Worm (Caenorhabditis elegans): Measurements from ENCODE around the gene Y69E1A.1.

Y69E1A.1 gene

ce11 chrIV:10948797-10949196, at the start of gene Y69E1A.1:
Gene Y69E1A.1 (minus strand): TSS chrIV:10948897.
- no peak for TF ChIP-seq B0019.2 (GFP tag; conservative IDR thresholded peaks at IDR 0.05)
- TF ChIP-seq lsl-1 (GFP tag; optimal IDR thresholded peaks at IDR 0.05), result no peak
- no peak for TF ChIP-seq repo-1 (tag; optimal IDR thresholded peaks at IDR 0.05)
- TF ChIP-seq mxl-1 (tag; optimal IDR thresholded peaks at IDR 0.05), result no peak
- no peak for TF ChIP-seq ztf-18 (tag; optimal IDR thresholded peaks at IDR 0.05)
- no peak for TF ChIP-seq rcor-1 (GFP tag; IDR thresholded peaks at IDR 0.05)
- no peak for TF ChIP-seq akir-1 (GFP tag; optimal IDR thresholded peaks at IDR 0.05)

DNA sequence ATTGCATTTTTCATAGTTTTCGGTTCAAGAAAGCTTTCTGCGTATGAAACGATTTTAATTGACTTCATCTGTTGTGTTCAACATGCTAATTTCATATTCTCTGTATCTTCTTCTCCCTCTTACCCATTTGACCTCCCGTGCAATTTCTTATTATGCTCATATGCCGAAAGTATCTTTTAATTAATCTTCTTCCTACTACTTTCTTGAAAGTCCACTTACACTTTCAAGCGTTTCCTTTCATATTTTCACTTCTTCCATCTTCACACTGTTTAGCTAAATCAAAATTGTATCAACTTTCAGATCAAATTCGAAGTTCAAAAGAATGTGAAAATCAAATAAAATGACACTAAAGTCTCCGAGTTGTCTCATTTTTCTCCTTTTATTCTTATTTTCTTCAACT, 42.0 kb upstream of the Y69E1A.1 start, which contains the start of gene F13H10.5:
Gene F13H10.5 (plus strand): TSS at position 301 of the 400 bp plus-strand sequence.
- TF ChIP-seq ekl-4 (GFP tag; IDR thresholded peaks at IDR 0.05) (no peak), aptf-3 (GFP tag; IDR thresholded peaks at IDR 0.05) (no peak), hmg-20 (GFP tag; IDR thresholded peaks at IDR 0.05) (no peak), ceh-58 (GFP tag; IDR thresholded peaks at IDR 0.05) (no peak), aptf-2 (GFP tag; conservative IDR thresholded peaks at IDR 0.05) (no peak), dpl-1 (GFP tag; optimal IDR thresholded peaks at IDR 0.05) (no peak), nhr-27 (tag; optimal IDR thresholded peaks at IDR 0.05) (no peak), F49E8.2 (tag; optimal IDR thresholded peaks at IDR 0.05; ENCODE audit: insufficient read depth) (no peak), hrde-1 (tag; optimal IDR thresholded peaks at IDR 0.05; ENCODE audit: borderline replicate concordance) (no peak), F57A8.1 (GFP tag; optimal IDR thresholded peaks at IDR 0.05) (no peak), ztf-3 (GFP tag; optimal IDR thresholded peaks at IDR 0.05) (no peak)

ce11 chrIV:10987342-10987945, 38.7 kb upstream of the Y69E1A.1 start, which contains the start of gene Y43E12A.3:
Gene Y43E12A.3 (plus strand): TSS chrIV:10987895.
- TF ChIP-seq ceh-91 (GFP tag; IDR thresholded peaks at IDR 0.05), result peak; percentile 34; the same call in 1 of the 2 replicates
- TF ChIP-seq D2030.7 (GFP tag; IDR thresholded peaks at IDR 0.05), result peak; percentile 24; the same call in 1 of the 2 replicates
- TF ChIP-seq F33H1.4 (GFP tag; IDR thresholded peaks at IDR 0.05), result peak; percentile 28; the same call in 1 of the 2 replicates
- TF ChIP-seq hsf-1 (GFP tag; IDR thresholded peaks at IDR 0.05), result 0 out of 2 replicates have a peak, but pooled peaks have one; percentile 43
- TF ChIP-seq ekl-4 (GFP tag; IDR thresholded peaks at IDR 0.05), result peak; percentile 60; the same call in 1 of the 2 replicates
- TF ChIP-seq madf-8 (GFP tag; conservative IDR thresholded peaks at IDR 0.05), result peak; percentile 30; the same call in 1 of the 2 replicates
- peak; percentile 72 for TF ChIP-seq madf-6 (GFP tag; IDR thresholded peaks at IDR 0.05)
- TF ChIP-seq rcor-1 (GFP tag; IDR thresholded peaks at IDR 0.05), result 0 out of 2 replicates have a peak, but pooled peaks have one; percentile 5
- TF ChIP-seq Y53G8AR.9 (GFP tag; conservative IDR thresholded peaks at IDR 0.05), result 0 out of 2 replicates have a peak, but pooled peaks have one; percentile 48

DNA sequence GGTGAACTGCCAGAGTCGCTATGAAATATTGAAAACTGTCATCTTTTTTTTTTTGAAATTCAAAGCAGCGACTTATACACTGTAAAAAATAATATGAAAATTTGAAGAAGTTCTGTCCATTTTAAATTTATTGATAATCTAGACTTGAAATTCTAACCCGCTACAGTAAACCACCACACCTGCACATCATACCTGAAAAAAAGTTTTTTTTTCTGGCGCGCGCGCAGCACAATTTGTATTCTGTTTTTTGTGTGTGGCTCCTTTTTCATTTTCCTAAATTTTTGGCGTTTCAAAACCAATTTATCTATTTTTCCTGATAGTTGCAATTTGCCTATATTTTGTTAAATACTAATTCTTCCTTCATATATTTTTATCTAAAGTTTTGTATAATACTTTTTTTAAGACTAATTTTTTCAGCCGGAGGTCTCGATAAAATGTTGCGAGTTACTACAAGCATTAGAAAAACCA, 36.9 kb upstream of the Y69E1A.1 start, which contains the start of gene cyb-2.1:
Gene cyb-2.1 (plus strand): TSS at position 418 of the 468 bp plus-strand sequence.
- TF ChIP-seq rcor-1 (GFP tag; IDR thresholded peaks at IDR 0.05) (peak; percentile 43; the same call in 1 of the 2 replicates), F33H1.4 (GFP tag; IDR thresholded peaks at IDR 0.05) (peak; percentile 71), lsl-1 (GFP tag; optimal IDR thresholded peaks at IDR 0.05) (peak; percentile 84), unc-130 (GFP tag; optimal IDR thresholded peaks at IDR 0.05) (no peak), unc-62 (GFP tag; optimal IDR thresholded peaks at IDR 0.05) (no peak), ztf-18 (tag; optimal IDR thresholded peaks at IDR 0.05) (no peak), madf-6 (GFP tag; IDR thresholded peaks at IDR 0.05) (peak; percentile 98), hmg-1.2 (GFP tag; IDR thresholded peaks at IDR 0.05) (peak; percentile 18; the same call in 1 of the 2 replicates), ceh-91 (GFP tag; IDR thresholded peaks at IDR 0.05) (peak; percentile 69), lin-40 (tag; optimal IDR thresholded peaks at IDR 0.05) (no peak), ekl-4 (GFP tag; IDR thresholded peaks at IDR 0.05) (no peak), snpc-4 (GFP tag; optimal IDR thresholded peaks at IDR 0.05) (no peak), snpc-4 (tag; optimal IDR thresholded peaks at IDR 0.05) (no peak), nhr-27 (tag; optimal IDR thresholded peaks at IDR 0.05) (no peak), F10E7.11 (tag; optimal IDR thresholded peaks at IDR 0.05) (no peak), fkh-3 (tag; optimal IDR thresholded peaks at IDR 0.05) (no peak), D2030.7 (GFP tag; IDR thresholded peaks at IDR 0.05) (peak; percentile 55), F57A8.1 (GFP tag; optimal IDR thresholded peaks at IDR 0.05) (no peak), xnd-1 (tag; optimal IDR thresholded peaks at IDR 0.05) (peak; percentile 84), hsf-1 (GFP tag; IDR thresholded peaks at IDR 0.05) (0 out of 2 replicates have a peak, but pooled peaks have one; percentile 31), nfyb-1 (GFP tag; IDR thresholded peaks at IDR 0.05) (no peak), ceh-79 (tag; optimal IDR thresholded peaks at IDR 0.05) (no peak), hmg-20 (GFP tag; IDR thresholded peaks at IDR 0.05) (no peak), Y67H2A.10 (GFP tag; conservative IDR thresholded peaks at IDR 0.05) (no peak), ztf-6 (GFP tag; IDR thresholded peaks at IDR 0.05) (no peak), egrh-3 (GFP tag; IDR thresholded peaks at IDR 0.05) (no peak), efl-1 (GFP tag; optimal IDR thresholded peaks at IDR 0.05) (peak; percentile 59), madf-8 (GFP tag; conservative IDR thresholded peaks at IDR 0.05) (peak; percentile 96)

All from whole organism, young adult.